Comparison of ENCODE assay signal across 1 fruit fly cellular context in the genomic region with DNA sequence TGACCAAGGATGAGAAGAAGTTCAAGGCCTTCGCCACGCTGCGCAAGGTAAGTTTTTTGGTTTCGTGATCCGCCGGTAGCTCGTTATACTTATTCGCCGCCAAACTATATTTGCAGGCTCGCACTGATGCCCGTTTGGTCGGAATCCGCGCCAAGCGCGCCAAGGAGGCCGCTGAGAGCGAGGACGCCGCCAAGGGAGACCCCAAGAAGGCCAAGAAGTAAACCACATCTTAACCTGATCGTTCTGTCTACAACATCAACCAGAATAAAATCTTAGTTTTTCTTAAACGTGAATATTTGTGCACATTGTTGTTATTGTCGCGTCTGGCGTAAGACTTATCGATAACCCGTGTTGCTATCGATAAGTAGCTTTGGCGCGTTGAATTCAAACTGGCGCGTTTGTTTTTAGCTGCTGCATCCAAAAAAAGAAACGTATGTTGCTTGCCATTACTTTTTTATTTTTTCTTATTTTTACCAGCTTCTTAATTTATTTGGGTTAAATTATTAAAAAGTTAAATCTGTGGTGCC.
TF ChIP-seq lines count a peak whose summit lies in the region.

No protein-coding gene starts in this region.

TF ChIP-seq in whole organism, embryonic, 481 proteins besides CTCF, POLR2A, EP300 and RAD21 (continued from another document):
- TF ChIP-seq CG11093 (GFP tag; IDR thresholded peaks at IDR 0.05; lab: Robert Waterston, UW), result no peak
- TF ChIP-seq corto (GFP tag; optimal IDR thresholded peaks at IDR 0.05; lab: Kevin White, UChicago), result no peak
- TF ChIP-seq Bgb (GFP tag; IDR thresholded peaks at IDR 0.05; lab: Robert Waterston, UW; ENCODE audit: partially characterized antibody), result peak; percentile 53; the same call in 1 of the 2 replicates
- no peak for TF ChIP-seq CG6854 (GFP tag; optimal IDR thresholded peaks at IDR 0.05; lab: Kevin White, UChicago)
- no peak for TF ChIP-seq CG12659 (GFP tag; optimal IDR thresholded peaks at IDR 0.05; lab: Kevin White, UChicago)
- TF ChIP-seq tna (GFP tag; IDR thresholded peaks at IDR 0.05; lab: Robert Waterston, UW; ENCODE audit: partially characterized antibody), result peak; percentile 31
- TF ChIP-seq Mad (GFP tag; optimal IDR thresholded peaks at IDR 0.05; lab: Kevin White, UChicago), result no peak
- TF ChIP-seq Nf-YA (GFP tag; IDR thresholded peaks at IDR 0.05; lab: Robert Waterston, UW), result no peak
- TF ChIP-seq insv (GFP tag; optimal IDR thresholded peaks at IDR 0.05; lab: Kevin White, UChicago), result no peak
- TF ChIP-seq Dfd (GFP tag; optimal IDR thresholded peaks at IDR 0.05; lab: Kevin White, UChicago), result no peak
- TF ChIP-seq az2 (GFP tag; optimal IDR thresholded peaks at IDR 0.05; lab: Kevin White, UChicago), result no peak
- no peak for TF ChIP-seq CG13296 (GFP tag; optimal IDR thresholded peaks at IDR 0.05; lab: Kevin White, UChicago)
- TF ChIP-seq CG13775 (GFP tag; optimal IDR thresholded peaks at IDR 0.05; lab: Kevin White, UChicago), result no peak
- TF ChIP-seq ken (GFP tag; IDR thresholded peaks at IDR 0.05; lab: Robert Waterston, UW), result no peak
